Worm (Caenorhabditis elegans) whole organism, L2 larva: ENCODE data around the gene skpo-1.

ENCODE experiments used
- F13H6.1 ChIP-seq: sonication (generic microtip); optimal IDR thresholded peaks from 2 replicates; lab custom pipeline; 2016; ENCODE audit warnings: missing genetic modification characterization, missing compliant biosample characterization
- R02D3.7 ChIP-seq: fragments of 150-350 bp; optimal IDR thresholded peaks from 2 replicates; lab custom pipeline; 2014; ENCODE audit warnings: missing biosample characterization, missing genetic modification characterization
- Y55F3AM.14 ChIP-seq: fragments of 200-800 bp; sonication (Bioruptor generic); optimal IDR thresholded peaks from 2 replicates; lab custom pipeline; 2018; ENCODE audit warnings: mild to moderate bottlenecking, missing genetic modification characterization, missing compliant biosample characterization
- ZK546.5 ChIP-seq: sonication (generic microtip); optimal IDR thresholded peaks from 2 replicates; lab custom pipeline; 2017; ENCODE audit warnings: missing biosample characterization, missing genetic modification characterization
- alr-1 ChIP-seq: fragments of 150-350 bp; optimal IDR thresholded peaks from 2 replicates; lab custom pipeline; 2014; ENCODE audit warnings: missing biosample characterization, missing genetic modification characterization
- blmp-1 ChIP-seq: sonication (generic microtip); optimal IDR thresholded peaks from 2 replicates; lab custom pipeline; 2017; ENCODE audit warnings: missing genetic modification characterization, mild to moderate bottlenecking, missing compliant biosample characterization, antibody characterized with exemption, moderate library complexity; ENCODE audit not compliant: insufficient read depth
- crh-2 ChIP-seq: sonication (generic microtip); optimal IDR thresholded peaks from 2 replicates; lab custom pipeline; 2017; ENCODE audit warnings: missing biosample characterization, missing genetic modification characterization
- dmd-4 ChIP-seq: sonication (generic microtip); optimal IDR thresholded peaks from 2 replicates; lab custom pipeline; 2017; ENCODE audit warnings: missing biosample characterization, missing genetic modification characterization
- egl-27 ChIP-seq: sonication (generic microtip); optimal IDR thresholded peaks from 3 replicates; lab custom pipeline; 2017; ENCODE audit warnings: missing biosample characterization, missing genetic modification reagents, missing genetic modification characterization
- elt-3 ChIP-seq: sonication (generic microtip); optimal IDR thresholded peaks from 2 replicates; lab custom pipeline; 2017; ENCODE audit warnings: missing biosample characterization, missing genetic modification characterization
- fos-1 ChIP-seq: fragments of 150-350 bp; optimal IDR thresholded peaks from 2 replicates; lab custom pipeline; 2014; ENCODE audit warnings: missing biosample characterization, missing genetic modification characterization
- gmeb-1 ChIP-seq: fragments of 150-350 bp; optimal IDR thresholded peaks from 2 replicates; lab custom pipeline; 2014; ENCODE audit warnings: missing biosample characterization, missing genetic modification characterization
- lin-13 ChIP-seq: fragments of 150-350 bp; optimal IDR thresholded peaks from 2 replicates; lab custom pipeline; 2014; ENCODE audit warnings: missing biosample characterization, missing genetic modification reagents, missing genetic modification characterization
- lin-39 ChIP-seq: fragments of 150-350 bp; optimal IDR thresholded peaks from 2 replicates; lab custom pipeline; 2014; ENCODE audit warnings: missing biosample characterization, missing genetic modification reagents, missing genetic modification characterization
- mab-5 ChIP-seq: fragments of 150-350 bp; optimal IDR thresholded peaks from 2 replicates; lab custom pipeline; 2014; ENCODE audit warnings: missing biosample characterization, missing genetic modification characterization
- mbf-1 ChIP-seq: sonication (generic microtip); optimal IDR thresholded peaks from 2 replicates; lab custom pipeline; 2017; ENCODE audit warnings: missing biosample characterization, missing genetic modification characterization
- mdl-1 ChIP-seq, 2 experiments: fragments of 150-350 bp in 1 of 2; sonication (generic microtip) in 1 of 2; optimal IDR thresholded peaks; 2 replicates each; lab custom pipeline; 2017; ENCODE audit warnings: missing biosample characterization in 2 of 2, missing genetic modification characterization in 2 of 2
- nhr-11 ChIP-seq: fragments of 150-350 bp; optimal IDR thresholded peaks from 2 replicates; lab custom pipeline; 2014; ENCODE audit warnings: missing biosample characterization, missing genetic modification characterization
- nhr-12 ChIP-seq: fragments of 150-350 bp; optimal IDR thresholded peaks from 2 replicates; lab custom pipeline; 2014; ENCODE audit warnings: missing biosample characterization, missing genetic modification characterization
- nhr-129 ChIP-seq: fragments of 150-350 bp; optimal IDR thresholded peaks from 2 replicates; lab custom pipeline; 2014; ENCODE audit warnings: missing biosample characterization, missing genetic modification characterization
- nhr-21 ChIP-seq: fragments of 150-350 bp; optimal IDR thresholded peaks from 2 replicates; lab custom pipeline; 2014; ENCODE audit warnings: missing biosample characterization, missing genetic modification characterization
- nhr-23 ChIP-seq: fragments of 150-350 bp; optimal IDR thresholded peaks from 2 replicates; lab custom pipeline; 2014; ENCODE audit warnings: missing biosample characterization, missing genetic modification reagents, missing genetic modification characterization
- nhr-237 ChIP-seq: fragments of 150-350 bp; optimal IDR thresholded peaks from 2 replicates; lab custom pipeline; 2014; ENCODE audit warnings: missing biosample characterization, missing genetic modification characterization
- nhr-25 ChIP-seq: fragments of 150-350 bp; sonication (generic microtip); optimal IDR thresholded peaks from 3 replicates; lab custom pipeline; 2014; ENCODE audit warnings: missing biosample characterization, missing genetic modification characterization
- nhr-6 ChIP-seq: fragments of 150-350 bp; optimal IDR thresholded peaks from 2 replicates; lab custom pipeline; 2014; ENCODE audit warnings: missing biosample characterization, missing genetic modification characterization
- nhr-77 ChIP-seq: fragments of 150-350 bp; optimal IDR thresholded peaks from 2 replicates; lab custom pipeline; 2014; ENCODE audit warnings: missing biosample characterization, missing genetic modification characterization
- peb-1 ChIP-seq: fragments of 150-350 bp; optimal IDR thresholded peaks from 2 replicates; lab custom pipeline; 2014; ENCODE audit warnings: missing biosample characterization, missing genetic modification characterization
- sem-4 ChIP-seq: fragments of 150-350 bp; optimal IDR thresholded peaks from 2 replicates; lab custom pipeline; 2014; ENCODE audit warnings: missing biosample characterization, missing genetic modification reagents, missing genetic modification characterization
- skn-1 ChIP-seq: sonication (generic microtip); optimal IDR thresholded peaks from 2 replicates; lab custom pipeline; 2017; ENCODE audit warnings: missing biosample characterization, missing genetic modification characterization
- sma-3 ChIP-seq: sonication (generic microtip); optimal IDR thresholded peaks from 2 replicates; lab custom pipeline; 2016; ENCODE audit warnings: missing genetic modification reagents, missing genetic modification characterization, missing compliant biosample characterization
- sma-9 ChIP-seq, 2 experiments: fragments of 150-350 bp in 1 of 2; sonication (generic microtip) in 1 of 2; optimal IDR thresholded peaks; 2 replicates each; lab custom pipeline; 2014 to 2016; ENCODE audit warnings: missing genetic modification characterization in 2 of 2, mild to moderate bottlenecking in 1 of 2, missing biosample characterization in 1 of 2, missing compliant biosample characterization in 1 of 2, missing genetic modification reagents in 1 of 2, moderate library complexity in 1 of 2
- unc-39 ChIP-seq: fragments of 150-350 bp; optimal IDR thresholded peaks from 2 replicates; lab custom pipeline; 2014; ENCODE audit warnings: missing biosample characterization, missing genetic modification characterization
- unc-55 ChIP-seq: fragments of 150-350 bp; sonication (generic microtip); optimal IDR thresholded peaks from 3 replicates; lab custom pipeline; 2014; ENCODE audit warnings: missing biosample characterization, missing genetic modification reagents, missing genetic modification characterization

The skpo-1 gene

DNA sequence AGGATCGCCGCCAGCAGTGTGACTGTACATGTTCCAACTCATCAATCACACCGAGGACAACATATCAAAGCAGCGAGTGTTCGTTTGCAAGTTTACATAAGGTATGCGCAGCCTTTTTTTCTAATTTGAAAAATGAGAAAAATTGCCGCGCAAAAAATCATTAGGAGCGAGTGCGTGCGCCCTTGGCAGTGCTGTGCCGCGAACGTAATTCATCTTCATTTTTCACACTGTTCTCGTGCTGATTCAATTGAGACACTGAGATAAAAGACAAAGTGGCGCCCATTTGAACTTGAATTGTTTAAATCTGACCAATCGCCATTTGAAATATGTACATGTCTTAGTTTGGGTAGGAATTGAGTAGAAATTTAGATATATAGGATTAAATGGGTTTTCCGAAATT lies 4.9 kb upstream of the skpo-1 start:
- no peak for TF ChIP-seq nhr-25 (tag; lab: Kevin White, UChicago)
- TF ChIP-seq sem-4 (tag; lab: Kevin White, UChicago): peak; percentile 28
- TF ChIP-seq, all 48 proteins: peak for 1

DNA sequence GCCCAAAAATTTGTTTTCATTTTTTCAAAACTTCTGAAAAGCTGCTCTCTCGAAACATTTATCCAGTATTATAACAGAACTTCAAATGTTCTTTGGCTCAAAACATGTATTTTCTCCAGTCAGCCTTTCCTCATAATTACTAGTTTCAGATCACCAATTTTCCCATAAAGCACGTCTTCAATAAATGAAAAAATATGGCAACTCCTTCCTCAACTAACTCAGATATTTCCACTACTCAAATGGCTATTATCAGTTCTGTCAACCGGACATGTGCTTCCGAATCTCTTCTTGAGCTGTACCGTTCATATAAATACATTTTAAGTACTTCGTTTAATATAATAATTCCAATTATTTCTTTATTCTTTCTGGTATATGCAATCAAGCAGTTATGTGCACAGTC lies 2.8 kb upstream of the skpo-1 start, which contains the start of gene sra-13:
Gene sra-13, plus strand, starts transcription at position 195 of the 400 bp plus-strand sequence.
- no peak for TF ChIP-seq nhr-23 (tag; lab: Kevin White, UChicago)
- no peak for TF ChIP-seq blmp-1 (tag; lab: Kevin White, UChicago)
- TF ChIP-seq unc-39: no peak
- TF ChIP-seq nhr-6: no peak
- TF ChIP-seq ZK546.5 (tag; lab: Kevin White, UChicago): no peak
- no peak for TF ChIP-seq lin-13 (GFP tag; lab: Kevin White, UChicago)
- no peak for TF ChIP-seq elt-3 (tag; lab: Kevin White, UChicago)
- TF ChIP-seq nhr-129 (tag; lab: Kevin White, UChicago): no peak
- no peak for TF ChIP-seq crh-2 (tag; lab: Kevin White, UChicago)
- no peak for TF ChIP-seq skn-1
- no peak for TF ChIP-seq lin-39 (tag; lab: Kevin White, UChicago)
- TF ChIP-seq peb-1: no peak
- TF ChIP-seq gmeb-1 (tag; lab: Kevin White, UChicago): no peak
- no peak for TF ChIP-seq nhr-237 (tag; lab: Kevin White, UChicago)
- TF ChIP-seq mab-5 (tag; lab: Kevin White, UChicago): no peak
- no peak for TF ChIP-seq sma-9 (GFP tag; optimal IDR thresholded peaks at IDR 0.05; lab: Kevin White, UChicago)
- no peak for TF ChIP-seq sma-9 (tag; optimal IDR thresholded peaks at IDR 0.05; lab: Kevin White, UChicago)
- no peak for TF ChIP-seq dmd-4 (tag; lab: Kevin White, UChicago)
- TF ChIP-seq, all 48 proteins: peak for 0

DNA sequence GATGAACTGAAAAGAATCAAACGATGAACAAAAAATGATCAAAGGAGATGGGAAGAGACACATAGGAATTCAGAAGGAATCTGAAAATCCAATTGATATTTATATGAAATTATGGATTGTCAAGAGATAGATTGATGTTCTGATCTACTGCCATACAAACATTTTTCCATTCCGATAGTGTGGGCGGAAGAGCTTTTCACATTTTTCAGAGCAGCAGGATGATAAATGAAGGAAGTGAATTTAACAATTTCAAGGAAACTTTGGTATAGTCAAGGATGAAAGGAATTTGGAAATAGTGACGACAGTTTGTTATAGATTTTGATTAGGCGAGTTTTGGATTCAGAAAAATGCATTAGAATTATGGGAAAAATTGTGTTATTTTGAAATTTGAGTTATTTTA lies 655 bp upstream of the skpo-1 start, which contains the start of gene ubc-24:
Gene ubc-24, plus strand, starts transcription at position 301 of the 400 bp plus-strand sequence.
- TF ChIP-seq dmd-4 (tag; lab: Kevin White, UChicago) (no peak), fos-1 (tag; lab: Kevin White, UChicago) (no peak), mbf-1 (tag; lab: Kevin White, UChicago) (no peak), alr-1 (tag; lab: Kevin White, UChicago) (no peak), nhr-77 (tag; lab: Kevin White, UChicago) (no peak), peb-1 (no peak), nhr-129 (tag; lab: Kevin White, UChicago) (no peak), lin-39 (tag; lab: Kevin White, UChicago) (no peak), nhr-23 (tag; lab: Kevin White, UChicago) (no peak), nhr-25 (tag; lab: Kevin White, UChicago) (no peak), gmeb-1 (tag; lab: Kevin White, UChicago) (no peak), nhr-237 (tag; lab: Kevin White, UChicago) (no peak), nhr-11 (tag; lab: Kevin White, UChicago) (no peak), nhr-6 (no peak), lin-13 (GFP tag; lab: Kevin White, UChicago) (no peak), mdl-1 (tag; optimal IDR thresholded peaks at IDR 0.05; lab: Kevin White, UChicago) (no peak), unc-39 (no peak), nhr-21 (tag; lab: Kevin White, UChicago) (no peak), crh-2 (tag; lab: Kevin White, UChicago) (no peak)

DNA sequence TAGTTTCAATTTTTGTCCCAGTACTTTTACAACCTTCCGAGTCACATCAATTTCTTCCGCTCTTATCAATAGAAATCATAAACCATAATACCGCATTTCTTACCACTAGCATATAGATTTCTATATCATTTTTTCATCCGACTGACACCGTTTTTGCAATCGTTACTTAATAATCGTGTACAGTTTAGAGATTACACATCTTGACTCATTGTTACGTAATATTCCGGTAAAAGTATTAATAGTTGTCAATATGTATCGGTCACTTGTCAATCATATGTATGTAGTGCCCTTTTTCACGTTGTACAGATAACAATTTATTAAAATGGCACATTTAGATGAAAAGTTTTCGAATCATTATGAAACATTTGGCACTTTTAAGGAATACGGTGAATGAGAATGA lies 4.7 kb downstream of the skpo-1 start:
- TF ChIP-seq sma-9 (GFP tag; optimal IDR thresholded peaks at IDR 0.05; lab: Kevin White, UChicago) (no peak), sma-9 (tag; optimal IDR thresholded peaks at IDR 0.05; lab: Kevin White, UChicago) (no peak), fos-1 (tag; lab: Kevin White, UChicago) (peak; percentile 30)
- TF ChIP-seq, all 48 proteins: peak for 1

- TF ChIP-seq peb-1 (no peak), nhr-21 (tag; lab: Kevin White, UChicago) (no peak), unc-55 (GFP tag; lab: Kevin White, UChicago) (no peak)
Observed at ce11 chrII:8399064-8399463, 5.6 kb downstream of the skpo-1 start, which contains the start of gene dod-23. Gene dod-23 (minus strand): TSS chrII:8399164.

DNA sequence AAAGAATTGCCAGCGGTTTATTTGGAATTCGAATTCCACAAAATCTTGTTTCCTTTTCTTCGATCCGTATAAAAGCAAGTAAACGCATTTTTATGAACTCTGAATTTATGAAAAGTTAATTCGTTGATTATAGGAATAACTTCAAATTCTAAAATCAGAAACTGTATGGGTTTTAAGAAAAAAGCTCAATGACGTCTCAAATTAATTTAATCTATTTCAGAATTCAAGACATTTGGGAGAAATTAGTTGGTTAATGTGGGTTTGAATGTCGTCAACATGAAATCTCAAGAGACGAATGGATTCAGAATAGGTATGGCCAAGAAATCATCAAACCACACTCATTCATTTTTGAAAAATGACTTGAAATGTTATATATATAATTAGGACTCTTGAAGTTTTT lies 8.6 kb downstream of the skpo-1 start, which contains the start of gene F49E12.7:
Gene F49E12.7, minus strand, starts transcription at position 101 of the 400 bp plus-strand sequence.
- no peak for TF ChIP-seq nhr-129 (tag; lab: Kevin White, UChicago)
- TF ChIP-seq egl-27: no peak
- no peak for TF ChIP-seq unc-55 (GFP tag; lab: Kevin White, UChicago)
- no peak for TF ChIP-seq sma-3 (GFP tag; lab: Kevin White, UChicago)
- TF ChIP-seq F13H6.1 (tag; lab: Kevin White, UChicago): no peak
- TF ChIP-seq sem-4 (tag; lab: Kevin White, UChicago): no peak
- no peak for TF ChIP-seq elt-3 (tag; lab: Kevin White, UChicago)
- TF ChIP-seq R02D3.7 (tag; lab: Kevin White, UChicago): no peak
- TF ChIP-seq crh-2 (tag; lab: Kevin White, UChicago): no peak
- TF ChIP-seq nhr-25 (tag; lab: Kevin White, UChicago): no peak
- TF ChIP-seq nhr-12 (tag; lab: Kevin White, UChicago): no peak
- TF ChIP-seq Y55F3AM.14 (GFP tag; lab: Kevin White, UChicago): no peak
- TF ChIP-seq, all 48 proteins: peak for 0
